Worm (Caenorhabditis elegans) whole organism, L4 larva: ENCODE measurements around the gene T28C6.7.

Experiments used
- D1046.2 ChIP-seq: fragments of 200-800 bp; sonication (Bioruptor generic); IDR thresholded peaks from 2 replicates; pipeline ENCODE4 v1.3.6; 2022; ENCODE audit warnings: missing genetic modification characterization, missing compliant biosample characterization
- F10B5.3 ChIP-seq: sonication (generic microtip); optimal IDR thresholded peaks from 2 replicates; lab custom pipeline; 2016; ENCODE audit warnings: mild to moderate bottlenecking, missing genetic modification characterization, missing compliant biosample characterization
- R02D3.7 ChIP-seq: fragments of 150-350 bp; sonication (generic microtip); optimal IDR thresholded peaks from 3 replicates; lab custom pipeline; 2014; ENCODE audit warnings: missing biosample characterization, missing genetic modification characterization
- T20F7.1 ChIP-seq: fragments of 200-800 bp; sonication (Bioruptor generic); optimal IDR thresholded peaks from 2 replicates; lab custom pipeline; 2018; ENCODE audit warnings: mild to moderate bottlenecking, missing genetic modification characterization, missing compliant biosample characterization
- T26A8.4 ChIP-seq: fragments of 200-800 bp; sonication (Bioruptor generic); IDR thresholded peaks from 2 replicates; pipeline ENCODE4 v1.3.6; 2022; ENCODE audit warnings: missing genetic modification characterization, missing compliant biosample characterization
- Y5F2A.4 ChIP-seq: fragments of 200-800 bp; sonication (Bioruptor generic); optimal IDR thresholded peaks from 2 replicates; lab custom pipeline; 2018; ENCODE audit warnings: mild to moderate bottlenecking, missing genetic modification characterization, missing compliant biosample characterization
- aly-2 ChIP-seq: sonication (generic microtip); optimal IDR thresholded peaks from 2 replicates; lab custom pipeline; 2018; ENCODE audit warnings: missing biosample characterization, missing genetic modification characterization
- arid-1 ChIP-seq: fragments of 200-800 bp; sonication (Bioruptor generic); conservative IDR thresholded peaks from 2 replicates; pipeline ENCODE4 v1.3.6; 2022; ENCODE audit warnings: missing genetic modification reagents, missing genetic modification characterization, missing compliant biosample characterization
- attf-4 ChIP-seq: sonication (generic microtip); optimal IDR thresholded peaks from 3 replicates; lab custom pipeline; 2017; ENCODE audit warnings: missing biosample characterization, missing genetic modification characterization
- ceh-62 ChIP-seq: sonication (generic microtip); optimal IDR thresholded peaks from 2 replicates; lab custom pipeline; 2017; ENCODE audit warnings: missing biosample characterization, missing genetic modification characterization
- daf-16 ChIP-seq, 3 experiments: sonication (generic microtip); optimal IDR thresholded peaks; 2 replicates each; lab custom pipeline; 2016 to 2017; ENCODE audit warnings: missing genetic modification characterization in 3 of 3, missing genetic modification reagents in 3 of 3, mild to moderate bottlenecking in 2 of 3, missing compliant biosample characterization in 2 of 3, missing biosample characterization in 1 of 3, moderate library complexity in 1 of 3
- dmd-6 ChIP-seq: fragments of 200-800 bp; sonication (Bioruptor generic); IDR thresholded peaks from 2 replicates; pipeline ENCODE4 v1.3.6; 2022; ENCODE audit warnings: missing genetic modification reagents, missing genetic modification characterization, missing compliant biosample characterization
- dve-1 ChIP-seq: sonication (generic microtip); optimal IDR thresholded peaks from 2 replicates; lab custom pipeline; 2017; ENCODE audit warnings: antibody characterized with exemption, mild to moderate bottlenecking, missing genetic modification characterization, missing compliant biosample characterization; ENCODE audit not compliant: insufficient read depth
- egl-43 ChIP-seq: fragments of 200-800 bp; sonication (Bioruptor generic); IDR thresholded peaks from 2 replicates; pipeline ENCODE4 v1.3.6; 2022; ENCODE audit warnings: missing genetic modification reagents, missing genetic modification characterization, missing compliant biosample characterization
- fkh-10 ChIP-seq: fragments of 150-350 bp; optimal IDR thresholded peaks from 2 replicates; lab custom pipeline; 2014; ENCODE audit warnings: missing biosample characterization, missing genetic modification reagents, missing genetic modification characterization
- hif-1 ChIP-seq, 2 experiments: sonication (generic microtip); optimal IDR thresholded peaks; 2 replicates each; lab custom pipeline; 2016 to 2017; ENCODE audit warnings: missing compliant biosample characterization in 2 of 2, missing genetic modification characterization in 2 of 2, missing genetic modification reagents in 2 of 2, missing genotype in 2 of 2, mild to moderate bottlenecking in 1 of 2
- hlh-11 ChIP-seq: fragments of 200-800 bp; sonication (Bioruptor generic); optimal IDR thresholded peaks from 2 replicates; lab custom pipeline; 2018; ENCODE audit warnings: mild to moderate bottlenecking, missing genetic modification characterization, missing compliant biosample characterization
- hlh-30 ChIP-seq: sonication (generic microtip); optimal IDR thresholded peaks from 2 replicates; lab custom pipeline; 2017; ENCODE audit warnings: antibody characterized with exemption, mild to moderate bottlenecking, missing genetic modification characterization, missing compliant biosample characterization; ENCODE audit not compliant: insufficient read depth
- lin-1 ChIP-seq: fragments of 200-800 bp; sonication (Bioruptor generic); IDR thresholded peaks from 2 replicates; pipeline ENCODE4 v1.3.6; 2022; ENCODE audit warnings: missing genetic modification reagents, missing genetic modification characterization, missing compliant biosample characterization
- lin-13 ChIP-seq: fragments of 150-350 bp; optimal IDR thresholded peaks from 2 replicates; lab custom pipeline; 2014; ENCODE audit warnings: missing biosample characterization, missing genetic modification reagents, missing genetic modification characterization
- lin-39 ChIP-seq: fragments of 150-350 bp; optimal IDR thresholded peaks from 2 replicates; lab custom pipeline; 2014; ENCODE audit warnings: missing biosample characterization, missing genetic modification reagents, missing genetic modification characterization
- mdt-29 ChIP-seq: fragments of 200-800 bp; sonication (Bioruptor generic); IDR thresholded peaks from 2 replicates; pipeline ENCODE4 v1.3.6; 2022; ENCODE audit warnings: missing genetic modification reagents, missing genetic modification characterization, missing compliant biosample characterization
- nhr-10 ChIP-seq: fragments of 150-350 bp; optimal IDR thresholded peaks from 2 replicates; lab custom pipeline; 2014; ENCODE audit warnings: missing biosample characterization, missing genetic modification characterization
- nhr-28 ChIP-seq: fragments of 150-350 bp; optimal IDR thresholded peaks from 2 replicates; lab custom pipeline; 2014; ENCODE audit warnings: missing biosample characterization, missing genetic modification characterization
- nhr-6 ChIP-seq: fragments of 150-350 bp; optimal IDR thresholded peaks from 2 replicates; lab custom pipeline; 2014; ENCODE audit warnings: missing biosample characterization, missing genetic modification characterization
- php-3 ChIP-seq: fragments of 200-800 bp; sonication (Bioruptor generic); IDR thresholded peaks from 2 replicates; pipeline ENCODE4 v1.3.6; 2022; ENCODE audit warnings: missing genetic modification reagents, missing genetic modification characterization, missing compliant biosample characterization
- pqm-1 ChIP-seq: sonication (generic microtip); optimal IDR thresholded peaks from 2 replicates; lab custom pipeline; 2017; ENCODE audit warnings: missing biosample characterization, missing genetic modification characterization
- unc-130 ChIP-seq: sonication (generic microtip); optimal IDR thresholded peaks from 2 replicates; lab custom pipeline; 2016; ENCODE audit warnings: missing genetic modification reagents, missing genetic modification characterization, missing compliant biosample characterization
- unc-62 ChIP-seq, 3 experiments: fragments of 150-350 bp in 1 of 3; sonication (generic microtip); optimal IDR thresholded peaks in 2 of 3; peaks in 1 of 3; 1 replicate in 1 of 3; 2 replicates in 2 of 3; lab custom pipeline; 2014 to 2017; ENCODE audit warnings: missing biosample characterization in 3 of 3, missing genetic modification characterization in 3 of 3, missing genetic modification reagents in 3 of 3, missing genotype in 1 of 3
- vab-7 ChIP-seq: fragments of 200-800 bp; sonication (Bioruptor generic); IDR thresholded peaks from 2 replicates; pipeline ENCODE4 v1.3.6; 2022; ENCODE audit warnings: missing genetic modification reagents, missing genetic modification characterization, missing compliant biosample characterization
- zag-1 ChIP-seq: fragments of 150-350 bp; optimal IDR thresholded peaks from 2 replicates; lab custom pipeline; 2014; ENCODE audit warnings: missing biosample characterization, missing genetic modification characterization
- ztf-7 ChIP-seq: fragments of 150-350 bp; optimal IDR thresholded peaks from 2 replicates; lab custom pipeline; 2014; ENCODE audit warnings: missing biosample characterization, missing genetic modification characterization

The T28C6.7 gene

DNA sequence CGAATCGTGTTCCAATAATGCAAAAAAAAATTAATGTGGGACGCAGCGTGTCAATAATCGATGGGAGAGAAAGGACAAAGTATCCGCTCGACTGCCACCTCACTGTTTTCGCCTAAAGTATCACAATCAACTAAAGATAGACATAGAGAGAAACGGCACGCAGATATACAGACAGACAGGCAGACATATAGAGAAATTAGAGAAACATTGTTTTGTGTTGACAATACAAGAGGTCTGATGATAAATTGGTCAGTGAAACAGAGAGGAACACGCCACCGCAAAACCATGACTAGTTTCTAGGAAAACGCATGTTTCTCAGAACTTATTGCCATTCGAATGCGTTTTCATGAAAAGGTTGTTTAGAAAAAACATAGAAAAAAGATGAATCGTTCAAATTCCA is 3.0 kb downstream of the T28C6.7 start, which contains the start of gene T28C6.8 (continued):
- TF ChIP-seq T26A8.4 (GFP tag; lab: Robert Waterston, UW) (peak; percentile 67), dmd-6 (GFP tag; lab: Robert Waterston, UW) (peak; percentile 46), Y5F2A.4 (GFP tag; lab: Kevin White, UChicago) (no peak), hlh-30 (peak; percentile 68), zag-1 (tag; lab: Kevin White, UChicago) (no peak), attf-4 (tag; lab: Kevin White, UChicago) (no peak), lin-1 (GFP tag; lab: Robert Waterston, UW) (0 out of 2 replicates have a peak, but pooled peaks have one; percentile 25), unc-130 (GFP tag; lab: Kevin White, UChicago) (no peak), egl-43 (GFP tag; lab: Robert Waterston, UW) (no peak), vab-7 (GFP tag; lab: Robert Waterston, UW) (no peak), nhr-6 (tag; lab: Kevin White, UChicago) (no peak), php-3 (GFP tag; lab: Robert Waterston, UW) (no peak), lin-39 (tag; lab: Kevin White, UChicago) (no peak), R02D3.7 (no peak), aly-2 (tag; lab: Kevin White, UChicago) (no peak), D1046.2 (GFP tag; lab: Robert Waterston, UW) (no peak), daf-16 (GFP tag; optimal IDR thresholded peaks at IDR 0.05; lab: Kevin White, UChicago) (no peak), daf-16 (tag; optimal IDR thresholded peaks at IDR 0.05; lab: Kevin White, UChicago) (peak; percentile 93), ztf-7 (tag; lab: Kevin White, UChicago) (no peak), ceh-62 (tag; lab: Kevin White, UChicago) (no peak), mdt-29 (GFP tag; lab: Robert Waterston, UW) (no peak)

- no peak for TF ChIP-seq fkh-10 (GFP tag; lab: Kevin White, UChicago)
Measured at ce11 chrIV:8840161-8840765, 12.7 kb downstream of the T28C6.7 start, which contains the start of the genes T28C6.11 and T11B7.1. Gene T28C6.11, minus strand, starts transcription at chrIV:8840261. Gene T11B7.1, plus strand, starts transcription at chrIV:8840715.

- no peak for TF ChIP-seq vab-7 (GFP tag; lab: Robert Waterston, UW)
- TF ChIP-seq unc-62 (GFP tag; optimal IDR thresholded peaks at IDR 0.05 in 1 of 2; lab: Kevin White, UChicago): no peak
- no peak for TF ChIP-seq unc-62 (tag; optimal IDR thresholded peaks at IDR 0.05; lab: Kevin White, UChicago)
- no peak for TF ChIP-seq nhr-28 (tag; lab: Kevin White, UChicago)
- no peak for TF ChIP-seq dmd-6 (GFP tag; lab: Robert Waterston, UW)
- TF ChIP-seq F10B5.3: no peak
- no peak for TF ChIP-seq lin-13 (GFP tag; lab: Kevin White, UChicago)
- TF ChIP-seq arid-1: no peak
Measured at ce11 chrIV:8844457-8844856, 16.9 kb downstream of the T28C6.7 start, which contains the start of gene T11B7.2. Gene T11B7.2, minus strand, starts transcription at chrIV:8844557.

DNA sequence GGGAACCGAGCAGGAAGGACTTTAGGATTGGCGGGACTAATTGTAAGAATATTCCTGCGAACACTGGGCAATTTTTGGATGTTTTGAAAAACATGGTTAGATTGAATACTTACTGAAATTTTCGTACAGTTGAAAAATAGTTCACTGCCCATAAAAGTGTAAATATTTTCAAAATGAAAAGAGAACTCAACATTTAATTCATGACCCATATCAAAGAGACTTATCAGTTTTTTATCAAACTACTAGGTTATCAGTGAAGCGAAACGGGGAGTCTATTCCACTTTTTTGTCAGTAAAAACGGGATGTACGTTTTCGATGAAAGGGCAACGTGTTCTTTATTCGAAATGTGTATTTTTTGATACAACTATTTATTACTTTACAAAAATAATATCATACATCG is 18.3 kb downstream of the T28C6.7 start:
- TF ChIP-seq hlh-11 (tag; lab: Kevin White, UChicago): peak; percentile 36
- peak; percentile 32 for TF ChIP-seq dve-1 (tag; lab: Kevin White, UChicago)
- TF ChIP-seq T20F7.1 (GFP tag; lab: Kevin White, UChicago): peak; percentile 5
- no peak for TF ChIP-seq hif-1 (tag; optimal IDR thresholded peaks at IDR 0.05; lab: Kevin White, UChicago)
- TF ChIP-seq nhr-10 (tag; lab: Kevin White, UChicago): no peak
- peak; percentile 94 for TF ChIP-seq pqm-1
- peak; percentile 39; the same call in 1 of the 2 replicates for TF ChIP-seq dmd-6 (GFP tag; lab: Robert Waterston, UW)
- no peak for TF ChIP-seq daf-16 (GFP tag; optimal IDR thresholded peaks at IDR 0.05; lab: Kevin White, UChicago)
- TF ChIP-seq daf-16 (tag; optimal IDR thresholded peaks at IDR 0.05; lab: Kevin White, UChicago): peak; percentile 56
- TF ChIP-seq nhr-28 (tag; lab: Kevin White, UChicago): peak; percentile 62
